Worm (Caenorhabditis elegans): ENCODE measurements around the gene rpb-4.

- TF ChIP-seq ref-1 (GFP tag; conservative IDR thresholded peaks at IDR 0.05) (no peak), T22C8.4 (GFP tag; IDR thresholded peaks at IDR 0.05) (no peak), flt-1 (GFP tag; IDR thresholded peaks at IDR 0.05) (no peak), ztf-29 (GFP tag; IDR thresholded peaks at IDR 0.05) (no peak), cog-1 (tag; optimal IDR thresholded peaks at IDR 0.05) (no peak), klf-2 (GFP tag; conservative IDR thresholded peaks at IDR 0.05) (no peak), tab-1 (GFP tag; IDR thresholded peaks at IDR 0.05) (no peak), ztf-23 (GFP tag; IDR thresholded peaks at IDR 0.05) (no peak), med-1 (GFP tag; optimal IDR thresholded peaks at IDR 0.05; ENCODE audit: insufficient read depth) (no peak)
Observed at ce11 chrII:7325063-7325480, 49.2 kb upstream of the rpb-4 start.

Data from whole organism, midembryonic.